Worm (Caenorhabditis elegans) whole organism, mixed stage, embryonic: ENCODE results near the gene nspb-5.

Experiments used
- elt-1 ChIP-seq: sonication (generic microtip); optimal IDR thresholded peaks from 2 replicates; lab custom pipeline; 2017; ENCODE audit warnings: missing genetic modification characterization, mild to moderate bottlenecking, missing compliant biosample characterization, antibody characterized with exemption, moderate library complexity, borderline replicate concordance; ENCODE audit not compliant: insufficient read depth
- nhr-12 ChIP-seq: fragments of 150-350 bp; optimal IDR thresholded peaks from 2 replicates; lab custom pipeline; 2014; ENCODE audit warnings: missing biosample characterization, missing genetic modification characterization
- tbx-8 ChIP-seq: fragments of 200-800 bp; sonication (Bioruptor generic); optimal IDR thresholded peaks from 2 replicates; lab custom pipeline; 2018; ENCODE audit warnings: mild to moderate bottlenecking, missing genetic modification characterization, moderate library complexity, missing compliant biosample characterization

DNA sequence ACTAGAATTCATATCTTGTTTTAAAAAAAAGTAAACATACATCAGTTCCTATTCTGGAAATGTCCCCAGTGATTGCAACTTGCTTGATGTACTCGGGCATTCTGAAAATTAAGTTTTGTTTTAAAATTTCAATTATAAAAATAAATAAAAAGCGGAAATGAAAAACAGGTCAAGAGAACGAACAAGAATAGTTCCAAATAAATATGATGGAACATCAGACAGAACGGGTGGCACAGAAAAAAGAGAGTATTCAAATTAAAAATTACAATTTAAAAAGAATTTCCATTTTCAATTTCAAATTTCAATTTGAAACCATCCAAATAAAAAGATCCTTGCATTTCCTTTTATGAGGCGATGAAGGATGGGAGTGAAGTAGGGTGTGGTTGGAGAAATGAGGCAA, 22.4 kb downstream of the nspb-5 start, which contains the start of gene C01B10.3:
- no peak for TF ChIP-seq elt-1 (tag; lab: Kevin White, UChicago)
- TF ChIP-seq nhr-12 (tag; lab: Kevin White, UChicago) = no peak
- no peak for TF ChIP-seq tbx-8 (GFP tag; lab: Kevin White, UChicago)
